Worm (Caenorhabditis elegans) whole organism, late embryonic: ENCODE data around the gene T05B11.4.
A peak's percentile ranks its signal among the peaks of the same experiment; 100 is the strongest.

Source experiments
- C38D4.7 ChIP-seq: fragments of 200-800 bp; sonication (Bioruptor generic); optimal IDR thresholded peaks from 2 replicates; lab custom pipeline; 2018; ENCODE audit warnings: mild to moderate bottlenecking, missing genetic modification characterization, moderate library complexity, missing compliant biosample characterization
- K02D7.2 ChIP-seq: sonication (generic microtip); optimal IDR thresholded peaks from 2 replicates; lab custom pipeline; 2017; ENCODE audit warnings: mild to moderate bottlenecking, missing genetic modification characterization, missing compliant biosample characterization
- K09A11.1 ChIP-seq: sonication (generic microtip); optimal IDR thresholded peaks from 2 replicates; lab custom pipeline; 2017; ENCODE audit warnings: antibody characterized with exemption, mild to moderate bottlenecking, missing genetic modification characterization, missing compliant biosample characterization; ENCODE audit not compliant: insufficient read depth
- T23F11.4 ChIP-seq: fragments of 200-800 bp; sonication (Bioruptor generic); optimal IDR thresholded peaks from 2 replicates; lab custom pipeline; 2018; ENCODE audit warnings: mild to moderate bottlenecking, missing genetic modification characterization, missing compliant biosample characterization
- Y22D7AL.16 ChIP-seq: sonication (generic microtip); optimal IDR thresholded peaks from 2 replicates; lab custom pipeline; 2016; ENCODE audit warnings: missing genetic modification characterization, missing compliant biosample characterization
- ama-1 ChIP-seq: fragments of 150-350 bp; optimal IDR thresholded peaks from 2 replicates; lab custom pipeline; 2014
- ceh-18 ChIP-seq: sonication (generic microtip); optimal IDR thresholded peaks from 2 replicates; lab custom pipeline; 2016; ENCODE audit warnings: missing genetic modification characterization, missing compliant biosample characterization
- ceh-19 ChIP-seq: fragments of 200-800 bp; sonication (Bioruptor generic); optimal IDR thresholded peaks from 2 replicates; lab custom pipeline; 2018; ENCODE audit warnings: mild to moderate bottlenecking, missing genetic modification characterization, missing compliant biosample characterization
- ceh-2 ChIP-seq: sonication (generic microtip); optimal IDR thresholded peaks from 2 replicates; lab custom pipeline; 2016; ENCODE audit warnings: missing genotype, missing genetic modification characterization, missing compliant biosample characterization
- ceh-9 ChIP-seq: sonication (generic microtip); optimal IDR thresholded peaks from 2 replicates; lab custom pipeline; 2016; ENCODE audit warnings: mild to moderate bottlenecking, missing genetic modification characterization, inconsistent platforms, missing compliant biosample characterization
- elt-2 ChIP-seq: sonication (generic microtip); optimal IDR thresholded peaks from 2 replicates; lab custom pipeline; 2016; ENCODE audit warnings: missing genetic modification reagents, missing genetic modification characterization, missing compliant biosample characterization
- elt-4 ChIP-seq: sonication (generic microtip); optimal IDR thresholded peaks from 2 replicates; lab custom pipeline; 2016; ENCODE audit warnings: missing genetic modification characterization, missing compliant biosample characterization
- fax-1 ChIP-seq: sonication (generic microtip); optimal IDR thresholded peaks from 2 replicates; lab custom pipeline; 2016; ENCODE audit warnings: missing genotype, missing genetic modification characterization, missing compliant biosample characterization
- hlh-13 ChIP-seq: fragments of 200-800 bp; sonication (Bioruptor generic); optimal IDR thresholded peaks from 2 replicates; lab custom pipeline; 2018; ENCODE audit warnings: mild to moderate bottlenecking, missing genetic modification characterization, missing compliant biosample characterization
- hlh-15 ChIP-seq: sonication (generic microtip); optimal IDR thresholded peaks from 2 replicates; lab custom pipeline; 2016; ENCODE audit warnings: missing genetic modification characterization, missing compliant biosample characterization
- hlh-30 ChIP-seq: sonication (generic microtip); optimal IDR thresholded peaks from 2 replicates; lab custom pipeline; 2017; ENCODE audit warnings: antibody characterized with exemption, missing genetic modification characterization, missing compliant biosample characterization; ENCODE audit not compliant: insufficient read depth
- lim-6 ChIP-seq: sonication (generic microtip); optimal IDR thresholded peaks from 2 replicates; lab custom pipeline; 2016; ENCODE audit warnings: missing genetic modification characterization, missing compliant biosample characterization
- madf-2 ChIP-seq: sonication (generic microtip); optimal IDR thresholded peaks from 2 replicates; lab custom pipeline; 2017; ENCODE audit warnings: missing genetic modification characterization, missing compliant biosample characterization
- mec-3 ChIP-seq: sonication (generic microtip); optimal IDR thresholded peaks from 2 replicates; lab custom pipeline; 2016; ENCODE audit warnings: borderline replicate concordance, missing genetic modification characterization, missing compliant biosample characterization
- nhr-232 ChIP-seq: sonication (generic microtip); optimal IDR thresholded peaks from 2 replicates; lab custom pipeline; 2016; ENCODE audit warnings: missing genetic modification characterization, missing compliant biosample characterization
- odd-2 ChIP-seq: sonication (generic microtip); optimal IDR thresholded peaks from 2 replicates; lab custom pipeline; 2017; ENCODE audit warnings: antibody characterized with exemption, mild to moderate bottlenecking, missing genetic modification characterization, missing compliant biosample characterization
- pha-2 ChIP-seq: sonication (generic microtip); optimal IDR thresholded peaks from 2 replicates; lab custom pipeline; 2017; ENCODE audit warnings: mild to moderate bottlenecking, missing genetic modification characterization, missing compliant biosample characterization
- pha-4 ChIP-seq: fragments of 150-350 bp; optimal IDR thresholded peaks from 2 replicates; lab custom pipeline; 2018; ENCODE audit warnings: missing biosample characterization, missing genetic modification reagents, missing genetic modification characterization
- pros-1 ChIP-seq: fragments of 150-350 bp; optimal IDR thresholded peaks from 2 replicates; lab custom pipeline; 2014; ENCODE audit warnings: missing biosample characterization, missing genetic modification reagents, missing genetic modification characterization
- ref-2 ChIP-seq: sonication (generic microtip); optimal IDR thresholded peaks from 2 replicates; lab custom pipeline; 2016; ENCODE audit warnings: missing genetic modification characterization, missing compliant biosample characterization
- sox-2 ChIP-seq: fragments of 200-800 bp; sonication (Bioruptor generic); IDR thresholded peaks from 2 replicates; pipeline ENCODE4 v1.3.6; 2022; ENCODE audit warnings: missing genetic modification reagents, missing genetic modification characterization, missing compliant biosample characterization
- syd-9 ChIP-seq: sonication (generic microtip); optimal IDR thresholded peaks from 2 replicates; lab custom pipeline; 2016; ENCODE audit warnings: mild to moderate bottlenecking, missing genetic modification characterization, moderate library complexity, missing compliant biosample characterization
- tbx-2 ChIP-seq: sonication (generic microtip); optimal IDR thresholded peaks from 2 replicates; lab custom pipeline; 2016; ENCODE audit warnings: missing genetic modification characterization, missing compliant biosample characterization
- unc-3 ChIP-seq, 2 experiments: fragments of 200-800 bp in 1 of 2; sonication (Bioruptor generic) in 1 of 2; sonication (generic microtip) in 1 of 2; conservative IDR thresholded peaks in 1 of 2; optimal IDR thresholded peaks in 1 of 2; 2 replicates each; pipeline versions ENCODE4 v1.3.6 to Lab custom; 2016 to 2022; ENCODE audit warnings: missing compliant biosample characterization in 2 of 2, missing genetic modification characterization in 2 of 2, missing genetic modification reagents in 1 of 2
- unc-42 ChIP-seq: sonication (generic microtip); optimal IDR thresholded peaks from 2 replicates; lab custom pipeline; 2016; ENCODE audit warnings: missing genotype, missing genetic modification characterization, missing compliant biosample characterization
- unc-55 ChIP-seq: sonication (generic microtip); optimal IDR thresholded peaks from 2 replicates; lab custom pipeline; 2017; ENCODE audit warnings: missing biosample characterization, missing genetic modification reagents, missing genetic modification characterization
- zip-5 ChIP-seq: sonication (generic microtip); optimal IDR thresholded peaks from 2 replicates; lab custom pipeline; 2016; ENCODE audit warnings: missing genetic modification characterization, missing compliant biosample characterization

The T05B11.4 gene

DNA sequence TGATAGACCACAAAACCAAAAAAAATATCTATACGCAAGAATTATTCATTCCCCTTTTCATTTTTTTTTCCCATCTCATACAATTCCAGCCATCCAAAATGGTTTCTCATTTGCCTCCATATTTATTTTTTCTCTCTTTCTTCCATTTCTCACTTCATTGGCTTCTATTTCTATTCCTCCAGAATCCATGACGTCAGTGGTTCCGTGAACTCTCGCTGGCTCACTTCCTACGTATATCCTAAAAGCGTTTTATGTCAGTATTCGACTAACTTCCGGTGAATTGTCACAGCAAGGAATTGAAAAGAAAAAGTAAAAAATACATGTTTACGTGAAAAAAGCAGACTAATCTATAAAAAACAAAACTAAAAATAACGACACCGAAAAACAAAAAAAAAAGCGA lies 27.5 kb downstream of the T05B11.4 start:
- TF ChIP-seq hlh-15 (tag; lab: Kevin White, UChicago) (no peak), ref-2 (tag; lab: Kevin White, UChicago) (no peak), ama-1 (no peak), odd-2 (tag; lab: Kevin White, UChicago) (no peak)
- TF ChIP-seq, all 69 proteins: peak for 0

DNA sequence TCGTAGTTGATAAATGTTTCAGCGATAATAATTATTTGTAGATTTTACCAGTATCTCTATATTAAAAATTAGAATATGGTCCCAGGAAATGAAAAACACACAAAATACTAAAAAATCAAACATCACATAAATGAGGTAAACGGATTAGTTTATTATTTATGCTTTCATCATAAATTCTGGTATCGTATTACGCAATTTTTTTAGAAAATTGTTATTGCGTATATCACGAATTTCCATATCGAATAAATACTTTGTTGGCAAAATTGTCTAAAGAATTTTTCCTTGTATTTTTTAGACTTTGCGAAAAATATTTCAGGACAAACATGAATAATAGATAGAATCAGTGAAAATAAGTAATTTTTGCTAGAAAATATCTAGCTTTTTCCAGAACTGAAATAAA lies 28.3 kb downstream of the T05B11.4 start:
- TF ChIP-seq nhr-232 (no peak), ama-1 (no peak), hlh-13 (no peak), fax-1 (tag; lab: Kevin White, UChicago) (no peak), K09A11.1 (tag; lab: Kevin White, UChicago) (no peak), elt-2 (tag; lab: Kevin White, UChicago) (no peak), unc-3 (GFP tag; conservative IDR thresholded peaks at IDR 0.05; lab: Robert Waterston, UW) (no peak), unc-3 (tag; optimal IDR thresholded peaks at IDR 0.05; lab: Kevin White, UChicago) (no peak)

DNA sequence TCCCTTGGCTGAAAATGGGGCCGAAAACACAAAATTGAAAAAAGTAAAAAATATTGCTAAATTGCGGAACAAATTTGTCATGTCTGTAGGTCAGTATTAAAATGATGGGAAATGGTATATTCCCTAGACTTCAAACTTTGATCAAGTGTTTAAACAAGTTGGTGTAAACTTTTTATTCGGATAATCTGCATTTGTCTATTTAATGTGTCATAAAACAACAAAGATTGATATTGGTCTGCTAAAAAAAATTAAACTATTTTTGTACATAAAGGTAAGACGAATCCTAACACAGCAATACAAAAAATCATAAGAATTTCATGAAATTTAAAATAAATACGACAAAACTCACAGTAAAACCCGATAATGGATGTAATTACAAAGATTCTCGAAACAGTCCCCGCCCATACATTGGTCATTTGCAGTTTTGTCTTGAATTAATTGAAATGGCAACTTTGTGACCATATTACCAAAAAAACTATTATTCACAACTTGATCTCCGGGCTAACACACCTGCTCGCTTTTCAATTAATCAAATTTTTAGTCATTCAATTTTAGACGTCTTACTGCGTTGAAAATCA lies 30.4 kb downstream of the T05B11.4 start, which contains the start of the genes ZK105.6 and ZK105.8:
Gene ZK105.6 (minus strand): TSS at position 101 of the 578 bp plus-strand sequence.
Gene ZK105.8 (plus strand): TSS at position 528 of the 578 bp plus-strand sequence.
- no peak for TF ChIP-seq T23F11.4 (GFP tag; lab: Kevin White, UChicago)
- TF ChIP-seq sox-2 (GFP tag; lab: Robert Waterston, UW): no peak
- no peak for TF ChIP-seq ceh-9
- peak; percentile 18 for TF ChIP-seq unc-42
- no peak for TF ChIP-seq zip-5 (tag; lab: Kevin White, UChicago)

DNA sequence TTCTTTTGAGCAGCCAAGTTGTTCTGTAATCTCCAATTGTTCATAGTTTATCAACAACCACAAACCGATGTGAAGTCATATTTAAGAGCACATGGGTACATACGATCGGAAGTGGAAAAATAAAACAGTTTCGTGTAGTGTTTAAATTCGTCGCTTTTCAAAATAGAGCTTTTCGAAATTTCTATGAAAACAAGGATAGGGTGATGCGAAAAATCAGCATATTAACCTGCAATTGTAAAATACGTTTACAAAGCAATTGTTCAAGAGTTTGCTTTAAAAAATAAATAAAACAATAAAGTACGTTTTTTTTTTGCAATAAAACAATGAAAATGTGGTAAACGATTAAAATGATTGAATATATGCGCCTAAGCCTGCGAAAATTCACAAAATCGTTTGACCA lies 32.5 kb downstream of the T05B11.4 start, which contains the start of gene ZK105.14:
Gene ZK105.14 (minus strand): TSS at position 101 of the 400 bp plus-strand sequence.
- TF ChIP-seq ceh-18 (tag; lab: Kevin White, UChicago) (no peak), hlh-13 (no peak), pha-4 (no peak), ref-2 (tag; lab: Kevin White, UChicago) (no peak), lim-6 (no peak), K02D7.2 (tag; lab: Kevin White, UChicago) (no peak), elt-2 (tag; lab: Kevin White, UChicago) (no peak), pha-2 (tag; lab: Kevin White, UChicago) (no peak), ceh-9 (no peak), ceh-19 (GFP tag; lab: Kevin White, UChicago) (no peak), pros-1 (no peak), ceh-2 (no peak), elt-4 (no peak), T23F11.4 (GFP tag; lab: Kevin White, UChicago) (no peak), madf-2 (tag; lab: Kevin White, UChicago) (no peak), tbx-2 (tag; lab: Kevin White, UChicago) (no peak)
- TF ChIP-seq, all 69 proteins: peak for 0

DNA sequence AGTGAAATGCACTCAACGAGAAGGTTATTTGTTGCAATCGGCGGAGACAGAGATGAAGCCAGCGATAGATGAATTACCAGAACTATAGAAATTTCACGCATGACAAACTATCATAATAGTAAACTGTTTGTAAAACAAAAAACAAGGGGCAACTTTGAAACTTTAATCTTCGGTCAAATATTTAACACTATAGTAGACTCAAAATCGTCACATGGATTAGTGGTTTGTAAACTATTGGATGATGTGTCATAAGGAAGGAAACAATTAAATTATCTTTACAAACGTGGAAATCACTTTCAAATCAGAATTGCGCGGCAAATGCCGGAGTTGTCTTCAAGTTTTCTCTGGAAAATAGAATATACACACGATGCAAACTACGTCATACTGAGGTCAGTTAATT lies 36.8 kb downstream of the T05B11.4 start, which contains the start of gene ZK105.5:
Gene ZK105.5 (minus strand): TSS at position 101 of the 400 bp plus-strand sequence.
- TF ChIP-seq K02D7.2 (tag; lab: Kevin White, UChicago) (no peak), hlh-30 (tag; lab: Kevin White, UChicago) (no peak), unc-55 (no peak), K09A11.1 (tag; lab: Kevin White, UChicago) (no peak), pha-2 (tag; lab: Kevin White, UChicago) (no peak), syd-9 (tag; lab: Kevin White, UChicago) (no peak), mec-3 (no peak), ref-2 (tag; lab: Kevin White, UChicago) (no peak), C38D4.7 (GFP tag; lab: Kevin White, UChicago) (no peak), Y22D7AL.16 (tag; lab: Kevin White, UChicago) (no peak)
